Worm (Caenorhabditis elegans) whole organism, midembryonic: ENCODE results near the gene nhr-172.

Experiments used
- T22C8.4 ChIP-seq: fragments of 200-800 bp; sonication (Bioruptor generic); IDR thresholded peaks from 2 replicates; pipeline ENCODE4 v1.3.6; 2022; ENCODE audit warnings: missing genetic modification characterization, missing compliant biosample characterization
- cog-1 ChIP-seq: sonication (generic microtip); optimal IDR thresholded peaks from 2 replicates; lab custom pipeline; 2016; ENCODE audit warnings: missing genetic modification characterization, missing compliant biosample characterization
- flt-1 ChIP-seq: fragments of 200-800 bp; sonication (Bioruptor generic); IDR thresholded peaks from 2 replicates; pipeline ENCODE4 v1.3.6; 2022; ENCODE audit warnings: missing genetic modification characterization, missing compliant biosample characterization
- klf-2 ChIP-seq: fragments of 200-800 bp; sonication (Bioruptor generic); conservative IDR thresholded peaks from 2 replicates; pipeline ENCODE4 v1.3.6; 2022; ENCODE audit warnings: missing genetic modification reagents, missing genetic modification characterization, missing compliant biosample characterization
- med-1 ChIP-seq: sonication (generic microtip); optimal IDR thresholded peaks from 2 replicates; lab custom pipeline; 2017; ENCODE audit warnings: missing genetic modification characterization, mild to moderate bottlenecking, missing compliant biosample characterization, antibody characterized with exemption, missing genetic modification reagents; ENCODE audit not compliant: insufficient read depth
- ref-1 ChIP-seq: fragments of 200-800 bp; sonication (Bioruptor generic); conservative IDR thresholded peaks from 2 replicates; pipeline ENCODE4 v1.3.6; 2022; ENCODE audit warnings: missing genetic modification reagents, missing genetic modification characterization, missing compliant biosample characterization
- tab-1 ChIP-seq: fragments of 200-800 bp; sonication (Bioruptor generic); IDR thresholded peaks from 2 replicates; pipeline ENCODE4 v1.3.6; 2022; ENCODE audit warnings: missing genetic modification characterization, missing compliant biosample characterization
- ztf-23 ChIP-seq: fragments of 200-800 bp; sonication (Bioruptor generic); IDR thresholded peaks from 2 replicates; pipeline ENCODE4 v1.3.6; 2022; ENCODE audit warnings: missing genetic modification reagents, missing genetic modification characterization, missing compliant biosample characterization
- ztf-29 ChIP-seq: fragments of 200-800 bp; sonication (Bioruptor generic); IDR thresholded peaks from 2 replicates; pipeline ENCODE4 v1.3.6; 2022; ENCODE audit warnings: missing genetic modification reagents, missing genetic modification characterization, missing compliant biosample characterization

Gene nhr-172

ce11 chrV:7522279-7522678 is 13.5 kb downstream of the nhr-172 start, which contains the start of gene C54F6.15:
TSS of gene C54F6.15 (minus strand) at chrV:7522379.
- TF ChIP-seq ref-1 (GFP tag; lab: Robert Waterston, UW) (no peak), ztf-29 (GFP tag; lab: Robert Waterston, UW) (no peak), klf-2 (GFP tag; lab: Robert Waterston, UW) (no peak), flt-1 (GFP tag; lab: Robert Waterston, UW) (no peak), T22C8.4 (GFP tag; lab: Robert Waterston, UW) (no peak), tab-1 (GFP tag; lab: Robert Waterston, UW) (no peak), ztf-23 (GFP tag; lab: Robert Waterston, UW) (no peak), cog-1 (tag; lab: Kevin White, UChicago) (no peak), med-1 (GFP tag; lab: Kevin White, UChicago) (no peak)

- TF ChIP-seq tab-1 (GFP tag; lab: Robert Waterston, UW) = no peak
- TF ChIP-seq T22C8.4 (GFP tag; lab: Robert Waterston, UW) = no peak
- TF ChIP-seq ref-1 (GFP tag; lab: Robert Waterston, UW) = no peak
- TF ChIP-seq ztf-23 (GFP tag; lab: Robert Waterston, UW) = no peak
- no peak for TF ChIP-seq klf-2 (GFP tag; lab: Robert Waterston, UW)
- TF ChIP-seq flt-1 (GFP tag; lab: Robert Waterston, UW) = no peak
- no peak for TF ChIP-seq med-1 (GFP tag; lab: Kevin White, UChicago)
- no peak for TF ChIP-seq ztf-29 (GFP tag; lab: Robert Waterston, UW)
- no peak for TF ChIP-seq cog-1 (tag; lab: Kevin White, UChicago)
Observed at ce11 chrV:7523392-7523791, 14.6 kb downstream of the nhr-172 start, which contains the start of gene C54F6.6. TSS of gene C54F6.6 (plus strand) at chrV:7523692.

ce11 chrV:7524447-7524846 is 15.7 kb downstream of the nhr-172 start, which contains the start of gene C54F6.20:
TSS of gene C54F6.20 (plus strand) at chrV:7524747.
- TF ChIP-seq flt-1 (GFP tag; lab: Robert Waterston, UW) (no peak), tab-1 (GFP tag; lab: Robert Waterston, UW) (no peak), klf-2 (GFP tag; lab: Robert Waterston, UW) (no peak), T22C8.4 (GFP tag; lab: Robert Waterston, UW) (no peak), med-1 (GFP tag; lab: Kevin White, UChicago) (no peak)

ce11 chrV:7525695-7526094 is 16.9 kb downstream of the nhr-172 start, which contains the start of gene C54F6.18:
TSS of gene C54F6.18 (plus strand) at chrV:7525995.
- TF ChIP-seq T22C8.4 (GFP tag; lab: Robert Waterston, UW) (no peak), ref-1 (GFP tag; lab: Robert Waterston, UW) (no peak), tab-1 (GFP tag; lab: Robert Waterston, UW) (no peak), med-1 (GFP tag; lab: Kevin White, UChicago) (no peak), cog-1 (tag; lab: Kevin White, UChicago) (no peak), flt-1 (GFP tag; lab: Robert Waterston, UW) (no peak)

ce11 chrV:7527153-7527552 is 18.4 kb downstream of the nhr-172 start, which contains the start of gene C54F6.17:
TSS of gene C54F6.17 (plus strand) at chrV:7527453.
- no peak for TF ChIP-seq med-1 (GFP tag; lab: Kevin White, UChicago)
- TF ChIP-seq flt-1 (GFP tag; lab: Robert Waterston, UW) = no peak

- TF ChIP-seq med-1 (GFP tag; lab: Kevin White, UChicago) (no peak), flt-1 (GFP tag; lab: Robert Waterston, UW) (no peak), klf-2 (GFP tag; lab: Robert Waterston, UW) (no peak), ztf-29 (GFP tag; lab: Robert Waterston, UW) (no peak), tab-1 (GFP tag; lab: Robert Waterston, UW) (no peak), T22C8.4 (GFP tag; lab: Robert Waterston, UW) (no peak), ztf-23 (GFP tag; lab: Robert Waterston, UW) (no peak), cog-1 (tag; lab: Kevin White, UChicago) (no peak), ref-1 (GFP tag; lab: Robert Waterston, UW) (no peak)
Observed at ce11 chrV:7528816-7529215, 20.0 kb downstream of the nhr-172 start, which contains the start of gene C54F6.5. TSS of gene C54F6.5 (plus strand) at chrV:7529116.

ce11 chrV:7529840-7530239 is 21.0 kb downstream of the nhr-172 start, which contains the start of gene swt-2:
TSS of gene swt-2 (plus strand) at chrV:7530140.
- no peak for TF ChIP-seq ref-1 (GFP tag; lab: Robert Waterston, UW)
- no peak for TF ChIP-seq ztf-23 (GFP tag; lab: Robert Waterston, UW)
- TF ChIP-seq flt-1 (GFP tag; lab: Robert Waterston, UW) = no peak
- TF ChIP-seq cog-1 (tag; lab: Kevin White, UChicago) = no peak
- TF ChIP-seq med-1 (GFP tag; lab: Kevin White, UChicago) = no peak
- no peak for TF ChIP-seq ztf-29 (GFP tag; lab: Robert Waterston, UW)
- no peak for TF ChIP-seq tab-1 (GFP tag; lab: Robert Waterston, UW)
- TF ChIP-seq T22C8.4 (GFP tag; lab: Robert Waterston, UW) = no peak
- TF ChIP-seq klf-2 (GFP tag; lab: Robert Waterston, UW) = no peak

- TF ChIP-seq flt-1 (GFP tag; lab: Robert Waterston, UW) = no peak
- TF ChIP-seq cog-1 (tag; lab: Kevin White, UChicago) = no peak
- TF ChIP-seq klf-2 (GFP tag; lab: Robert Waterston, UW) = no peak
- no peak for TF ChIP-seq med-1 (GFP tag; lab: Kevin White, UChicago)
- TF ChIP-seq tab-1 (GFP tag; lab: Robert Waterston, UW) = no peak
- no peak for TF ChIP-seq ztf-23 (GFP tag; lab: Robert Waterston, UW)
- TF ChIP-seq ref-1 (GFP tag; lab: Robert Waterston, UW) = no peak
- no peak for TF ChIP-seq ztf-29 (GFP tag; lab: Robert Waterston, UW)
- no peak for TF ChIP-seq T22C8.4 (GFP tag; lab: Robert Waterston, UW)
Observed at ce11 chrV:7532947-7533346, 24.2 kb downstream of the nhr-172 start, which contains the start of gene C54F6.3. TSS of gene C54F6.3 (plus strand) at chrV:7533247.

- TF ChIP-seq ref-1 (GFP tag; lab: Robert Waterston, UW) = no peak
- no peak for TF ChIP-seq cog-1 (tag; lab: Kevin White, UChicago)
- TF ChIP-seq ztf-23 (GFP tag; lab: Robert Waterston, UW) = no peak
- no peak for TF ChIP-seq T22C8.4 (GFP tag; lab: Robert Waterston, UW)
- TF ChIP-seq tab-1 (GFP tag; lab: Robert Waterston, UW) = no peak
- no peak for TF ChIP-seq klf-2 (GFP tag; lab: Robert Waterston, UW)
- no peak for TF ChIP-seq flt-1 (GFP tag; lab: Robert Waterston, UW)
- no peak for TF ChIP-seq med-1 (GFP tag; lab: Kevin White, UChicago)
- TF ChIP-seq ztf-29 (GFP tag; lab: Robert Waterston, UW) = no peak
Observed at ce11 chrV:7538018-7538417, 29.2 kb downstream of the nhr-172 start, which contains the start of gene C54F6.12. TSS of gene C54F6.12 (minus strand) at chrV:7538118.
